Worm (Caenorhabditis elegans) whole organism, late embryonic: ENCODE measurements around the gene pdk-1.

ENCODE experiments used
- ama-1 ChIP-seq: fragments of 150-350 bp; optimal IDR thresholded peaks from 2 replicates; lab custom pipeline; 2014
- ceh-22 ChIP-seq: sonication (generic microtip); optimal IDR thresholded peaks from 2 replicates; lab custom pipeline; 2017; ENCODE audit warnings: missing biosample characterization, missing genetic modification characterization
- ceh-9 ChIP-seq: sonication (generic microtip); optimal IDR thresholded peaks from 2 replicates; lab custom pipeline; 2016; ENCODE audit warnings: mild to moderate bottlenecking, missing genetic modification characterization, inconsistent platforms, missing compliant biosample characterization
- dve-1 ChIP-seq: sonication (generic microtip); optimal IDR thresholded peaks from 2 replicates; lab custom pipeline; 2017; ENCODE audit warnings: antibody characterized with exemption, mild to moderate bottlenecking, missing genetic modification characterization, missing compliant biosample characterization
- nfya-1 ChIP-seq: sonication (generic microtip); optimal IDR thresholded peaks from 2 replicates; lab custom pipeline; 2017; ENCODE audit warnings: missing genetic modification characterization, mild to moderate bottlenecking, missing compliant biosample characterization, antibody characterized with exemption, moderate library complexity
- nhr-11 ChIP-seq: fragments of 150-350 bp; optimal IDR thresholded peaks from 2 replicates; lab custom pipeline; 2014; ENCODE audit warnings: missing biosample characterization, missing genetic modification characterization
- pha-4 ChIP-seq: fragments of 150-350 bp; optimal IDR thresholded peaks from 2 replicates; lab custom pipeline; 2018; ENCODE audit warnings: missing biosample characterization, missing genetic modification reagents, missing genetic modification characterization
- pqm-1 ChIP-seq: sonication (generic microtip); optimal IDR thresholded peaks from 2 replicates; lab custom pipeline; 2016; ENCODE audit warnings: missing genetic modification characterization, missing compliant biosample characterization
- sdc-2 ChIP-seq: sonication (generic microtip); optimal IDR thresholded peaks from 2 replicates; lab custom pipeline; 2016; ENCODE audit warnings: missing genotype, missing genetic modification characterization, missing compliant biosample characterization
- sox-4 ChIP-seq: sonication (generic microtip); optimal IDR thresholded peaks from 2 replicates; lab custom pipeline; 2017; ENCODE audit warnings: mild to moderate bottlenecking, missing genetic modification characterization, inconsistent platforms, missing compliant biosample characterization
- syd-9 ChIP-seq: sonication (generic microtip); optimal IDR thresholded peaks from 2 replicates; lab custom pipeline; 2016; ENCODE audit warnings: mild to moderate bottlenecking, missing genetic modification characterization, moderate library complexity, missing compliant biosample characterization
- unc-3 ChIP-seq, 2 experiments: fragments of 200-800 bp in 1 of 2; sonication (Bioruptor generic) in 1 of 2; sonication (generic microtip) in 1 of 2; conservative IDR thresholded peaks in 1 of 2; optimal IDR thresholded peaks in 1 of 2; 2 replicates each; pipeline versions ENCODE4 v1.3.6 to Lab custom; 2016 to 2022; ENCODE audit warnings: missing compliant biosample characterization in 2 of 2, missing genetic modification characterization in 2 of 2, missing genetic modification reagents in 1 of 2
- unc-42 ChIP-seq: sonication (generic microtip); optimal IDR thresholded peaks from 2 replicates; lab custom pipeline; 2016; ENCODE audit warnings: missing genotype, missing genetic modification characterization, missing compliant biosample characterization
- unc-86 ChIP-seq: sonication (generic microtip); optimal IDR thresholded peaks from 2 replicates; lab custom pipeline; 2016; ENCODE audit warnings: missing genetic modification characterization, missing compliant biosample characterization

- TF ChIP-seq sox-4 (tag; lab: Kevin White, UChicago) (no peak), pha-4 (tag; lab: Kevin White, UChicago) (no peak), ceh-9 (tag; lab: Kevin White, UChicago) (no peak), ceh-22 (no peak), pqm-1 (tag; lab: Kevin White, UChicago) (no peak), unc-86 (tag; lab: Kevin White, UChicago) (no peak), dve-1 (no peak), unc-42 (tag; lab: Kevin White, UChicago) (no peak), syd-9 (tag; lab: Kevin White, UChicago) (no peak), nhr-11 (no peak), sdc-2 (peak; percentile 27), ama-1 (lab: Kevin White, UChicago) (no peak), unc-3 (GFP tag; conservative IDR thresholded peaks at IDR 0.05; lab: Robert Waterston, UW) (no peak), unc-3 (tag; optimal IDR thresholded peaks at IDR 0.05; lab: Kevin White, UChicago) (no peak), nfya-1 (tag; lab: Kevin White, UChicago) (no peak)
These were observed 10.1 kb upstream of the pdk-1 start, which contains the start of gene H42K12.3 for ce11 chrX:1311084-1311483.
